Worm (Caenorhabditis elegans) whole organism, midembryonic: ENCODE measurements around the gene cki-2.

Experiments used
- T22C8.4 ChIP-seq: fragments of 200-800 bp; sonication (Bioruptor generic); IDR thresholded peaks from 2 replicates; pipeline ENCODE4 v1.3.6; 2022; ENCODE audit warnings: missing genetic modification characterization, missing compliant biosample characterization
- cog-1 ChIP-seq: sonication (generic microtip); optimal IDR thresholded peaks from 2 replicates; lab custom pipeline; 2016; ENCODE audit warnings: missing genetic modification characterization, missing compliant biosample characterization
- flt-1 ChIP-seq: fragments of 200-800 bp; sonication (Bioruptor generic); IDR thresholded peaks from 2 replicates; pipeline ENCODE4 v1.3.6; 2022; ENCODE audit warnings: missing genetic modification characterization, missing compliant biosample characterization
- klf-2 ChIP-seq: fragments of 200-800 bp; sonication (Bioruptor generic); conservative IDR thresholded peaks from 2 replicates; pipeline ENCODE4 v1.3.6; 2022; ENCODE audit warnings: missing genetic modification reagents, missing genetic modification characterization, missing compliant biosample characterization
- med-1 ChIP-seq: sonication (generic microtip); optimal IDR thresholded peaks from 2 replicates; lab custom pipeline; 2017; ENCODE audit warnings: missing genetic modification characterization, mild to moderate bottlenecking, missing compliant biosample characterization, antibody characterized with exemption, missing genetic modification reagents; ENCODE audit not compliant: insufficient read depth
- ref-1 ChIP-seq: fragments of 200-800 bp; sonication (Bioruptor generic); conservative IDR thresholded peaks from 2 replicates; pipeline ENCODE4 v1.3.6; 2022; ENCODE audit warnings: missing genetic modification reagents, missing genetic modification characterization, missing compliant biosample characterization
- tab-1 ChIP-seq: fragments of 200-800 bp; sonication (Bioruptor generic); IDR thresholded peaks from 2 replicates; pipeline ENCODE4 v1.3.6; 2022; ENCODE audit warnings: missing genetic modification characterization, missing compliant biosample characterization
- ztf-23 ChIP-seq: fragments of 200-800 bp; sonication (Bioruptor generic); IDR thresholded peaks from 2 replicates; pipeline ENCODE4 v1.3.6; 2022; ENCODE audit warnings: missing genetic modification reagents, missing genetic modification characterization, missing compliant biosample characterization
- ztf-29 ChIP-seq: fragments of 200-800 bp; sonication (Bioruptor generic); IDR thresholded peaks from 2 replicates; pipeline ENCODE4 v1.3.6; 2022; ENCODE audit warnings: missing genetic modification reagents, missing genetic modification characterization, missing compliant biosample characterization

ce11 chrII:7801255-7801654 is 15.0 kb upstream of the cki-2 start:
- TF ChIP-seq med-1 = no peak
- TF ChIP-seq klf-2 = no peak
- no peak for TF ChIP-seq cog-1 (tag; lab: Kevin White, UChicago)
- no peak for TF ChIP-seq ref-1 (GFP tag; lab: Robert Waterston, UW)
- no peak for TF ChIP-seq T22C8.4 (GFP tag; lab: Robert Waterston, UW)
- no peak for TF ChIP-seq ztf-23 (GFP tag; lab: Robert Waterston, UW)
- no peak for TF ChIP-seq flt-1 (GFP tag; lab: Robert Waterston, UW)
- no peak for TF ChIP-seq ztf-29 (GFP tag; lab: Robert Waterston, UW)
- TF ChIP-seq tab-1 (GFP tag; lab: Robert Waterston, UW) = no peak
